Worm (Caenorhabditis elegans) whole organism, L4 larva: ENCODE data around the gene osm-9.

Experiments
- D1046.2 ChIP-seq: fragments of 200-800 bp; sonication (Bioruptor generic); IDR thresholded peaks from 2 replicates; pipeline ENCODE4 v1.3.6; 2022; ENCODE audit warnings: missing genetic modification characterization, missing compliant biosample characterization
- F10B5.3 ChIP-seq: sonication (generic microtip); optimal IDR thresholded peaks from 2 replicates; lab custom pipeline; 2016; ENCODE audit warnings: mild to moderate bottlenecking, missing genetic modification characterization, missing compliant biosample characterization
- F26F4.8 ChIP-seq: fragments of 200-800 bp; sonication (Bioruptor generic); conservative IDR thresholded peaks from 2 replicates; pipeline ENCODE4 v1.3.6; 2022; ENCODE audit warnings: missing genetic modification characterization, missing compliant biosample characterization
- F49E8.2 ChIP-seq: sonication (generic microtip); optimal IDR thresholded peaks from 2 replicates; lab custom pipeline; 2016; ENCODE audit warnings: missing compliant biosample characterization, mild to moderate bottlenecking, missing genetic modification characterization, borderline replicate concordance
- T26A8.4 ChIP-seq: fragments of 200-800 bp; sonication (Bioruptor generic); IDR thresholded peaks from 2 replicates; pipeline ENCODE4 v1.3.6; 2022; ENCODE audit warnings: missing genetic modification characterization, missing compliant biosample characterization
- Y48G9A.11 ChIP-seq: fragments of 200-800 bp; sonication (Bioruptor generic); IDR thresholded peaks from 2 replicates; pipeline ENCODE4 v1.3.6; 2022; ENCODE audit warnings: missing genetic modification reagents, missing genetic modification characterization, missing compliant biosample characterization
- ZK337.2 ChIP-seq: fragments of 200-800 bp; sonication (Bioruptor generic); IDR thresholded peaks from 2 replicates; pipeline ENCODE4 v1.3.6; 2022; ENCODE audit warnings: missing genetic modification reagents, missing genetic modification characterization, missing compliant biosample characterization
- aha-1 ChIP-seq: fragments of 150-350 bp; peaks from one replicate; lab custom pipeline; 2014; ENCODE audit warnings: missing biosample characterization, missing genetic modification characterization
- aly-2 ChIP-seq: sonication (generic microtip); optimal IDR thresholded peaks from 2 replicates; lab custom pipeline; 2018; ENCODE audit warnings: missing biosample characterization, missing genetic modification characterization
- arid-1 ChIP-seq: fragments of 200-800 bp; sonication (Bioruptor generic); conservative IDR thresholded peaks from 2 replicates; pipeline ENCODE4 v1.3.6; 2022; ENCODE audit warnings: missing genetic modification reagents, missing genetic modification characterization, missing compliant biosample characterization
- ceh-20 ChIP-seq: fragments of 200-800 bp; sonication (Bioruptor generic); IDR thresholded peaks from 2 replicates; pipeline ENCODE4 v1.3.6; 2022; ENCODE audit warnings: missing genetic modification reagents, missing genetic modification characterization, missing compliant biosample characterization
- ceh-28 ChIP-seq: fragments of 150-350 bp; optimal IDR thresholded peaks from 2 replicates; lab custom pipeline; 2014; ENCODE audit warnings: missing biosample characterization, missing genetic modification reagents, missing genetic modification characterization
- ceh-62 ChIP-seq: sonication (generic microtip); optimal IDR thresholded peaks from 2 replicates; lab custom pipeline; 2017; ENCODE audit warnings: missing biosample characterization, missing genetic modification characterization
- ces-1 ChIP-seq: fragments of 150-350 bp; sonication (generic microtip); optimal IDR thresholded peaks from 4 replicates; lab custom pipeline; 2014; ENCODE audit warnings: missing biosample characterization, missing genetic modification reagents, missing genetic modification characterization
- ctbp-1 ChIP-seq: fragments of 200-800 bp; sonication (Bioruptor generic); IDR thresholded peaks from 2 replicates; pipeline ENCODE4 v1.3.6; 2022; ENCODE audit warnings: missing genetic modification reagents, missing genetic modification characterization, missing compliant biosample characterization
- daf-16 ChIP-seq, 3 experiments: sonication (generic microtip); optimal IDR thresholded peaks; 2 replicates each; lab custom pipeline; 2016 to 2017; ENCODE audit warnings: missing genetic modification characterization in 3 of 3, missing genetic modification reagents in 3 of 3, mild to moderate bottlenecking in 2 of 3, missing compliant biosample characterization in 2 of 3, missing biosample characterization in 1 of 3, moderate library complexity in 1 of 3
- daf-19 ChIP-seq: fragments of 200-800 bp; sonication (Bioruptor generic); conservative IDR thresholded peaks from 2 replicates; pipeline ENCODE4 v1.3.6; 2022; ENCODE audit warnings: missing genetic modification characterization, missing compliant biosample characterization
- dmd-8 ChIP-seq: fragments of 200-800 bp; sonication (Bioruptor generic); IDR thresholded peaks from 2 replicates; pipeline ENCODE4 v1.3.6; 2022; ENCODE audit warnings: missing genetic modification characterization, missing compliant biosample characterization
- dpl-1 ChIP-seq: fragments of 150-350 bp; optimal IDR thresholded peaks from 2 replicates; lab custom pipeline; 2014; ENCODE audit warnings: missing biosample characterization, missing genetic modification reagents, missing genetic modification characterization
- dve-1 ChIP-seq: sonication (generic microtip); optimal IDR thresholded peaks from 2 replicates; lab custom pipeline; 2017; ENCODE audit warnings: antibody characterized with exemption, mild to moderate bottlenecking, missing genetic modification characterization, missing compliant biosample characterization; ENCODE audit not compliant: insufficient read depth
- egl-27 ChIP-seq: sonication (generic microtip); optimal IDR thresholded peaks from 3 replicates; lab custom pipeline; 2017; ENCODE audit warnings: missing biosample characterization, missing genetic modification reagents, missing genetic modification characterization
- egl-43 ChIP-seq: fragments of 200-800 bp; sonication (Bioruptor generic); IDR thresholded peaks from 2 replicates; pipeline ENCODE4 v1.3.6; 2022; ENCODE audit warnings: missing genetic modification reagents, missing genetic modification characterization, missing compliant biosample characterization
- hif-1 ChIP-seq, 2 experiments: sonication (generic microtip); optimal IDR thresholded peaks; 2 replicates each; lab custom pipeline; 2016 to 2017; ENCODE audit warnings: missing compliant biosample characterization in 2 of 2, missing genetic modification characterization in 2 of 2, missing genetic modification reagents in 2 of 2, missing genotype in 2 of 2, mild to moderate bottlenecking in 1 of 2
- hlh-11 ChIP-seq: fragments of 200-800 bp; sonication (Bioruptor generic); optimal IDR thresholded peaks from 2 replicates; lab custom pipeline; 2018; ENCODE audit warnings: mild to moderate bottlenecking, missing genetic modification characterization, missing compliant biosample characterization
- hlh-30 ChIP-seq: sonication (generic microtip); optimal IDR thresholded peaks from 2 replicates; lab custom pipeline; 2017; ENCODE audit warnings: antibody characterized with exemption, mild to moderate bottlenecking, missing genetic modification characterization, missing compliant biosample characterization; ENCODE audit not compliant: insufficient read depth
- lim-7 ChIP-seq: fragments of 200-800 bp; sonication (Bioruptor generic); IDR thresholded peaks from 2 replicates; pipeline ENCODE4 v1.3.6; 2022; ENCODE audit warnings: missing genetic modification characterization, missing compliant biosample characterization
- lin-29 ChIP-seq: fragments of 200-800 bp; sonication (Bioruptor generic); IDR thresholded peaks from 2 replicates; pipeline ENCODE4 v1.3.6; 2022; ENCODE audit warnings: missing genetic modification reagents, missing genetic modification characterization, missing compliant biosample characterization
- lin-38 ChIP-seq: fragments of 200-800 bp; sonication (Bioruptor generic); IDR thresholded peaks from 2 replicates; pipeline ENCODE4 v1.3.6; 2022; ENCODE audit warnings: missing genetic modification reagents, missing genetic modification characterization, missing compliant biosample characterization
- madf-5 ChIP-seq, 2 experiments: fragments of 200-800 bp; sonication (Bioruptor generic); IDR thresholded peaks; 2 replicates each; pipeline ENCODE4 v1.3.6; 2022; ENCODE audit warnings: missing compliant biosample characterization in 2 of 2, missing genetic modification characterization in 2 of 2
- mdl-1 ChIP-seq, 2 experiments: fragments of 150-350 bp in 1 of 2; sonication (generic microtip) in 1 of 2; optimal IDR thresholded peaks; 2 replicates each; lab custom pipeline; 2014 to 2017; ENCODE audit warnings: missing biosample characterization in 2 of 2, missing genetic modification characterization in 2 of 2
- mxl-3 ChIP-seq: fragments of 200-800 bp; sonication (Bioruptor generic); optimal IDR thresholded peaks from 2 replicates; lab custom pipeline; 2018; ENCODE audit warnings: mild to moderate bottlenecking, missing genetic modification characterization, missing compliant biosample characterization
- nhr-102 ChIP-seq: sonication (generic microtip); optimal IDR thresholded peaks from 2 replicates; lab custom pipeline; 2016; ENCODE audit warnings: mild to moderate bottlenecking, missing genetic modification characterization, moderate library complexity, missing compliant biosample characterization
- nhr-11 ChIP-seq: fragments of 150-350 bp; optimal IDR thresholded peaks from 2 replicates; lab custom pipeline; 2014; ENCODE audit warnings: missing biosample characterization, missing genetic modification characterization
- nhr-111 ChIP-seq: fragments of 200-800 bp; sonication (Bioruptor generic); optimal IDR thresholded peaks from 2 replicates; lab custom pipeline; 2018; ENCODE audit warnings: mild to moderate bottlenecking, missing genetic modification characterization, missing compliant biosample characterization
- nhr-48 ChIP-seq: sonication (generic microtip); optimal IDR thresholded peaks from 2 replicates; lab custom pipeline; 2016; ENCODE audit warnings: mild to moderate bottlenecking, missing genetic modification characterization, missing compliant biosample characterization
- nhr-6 ChIP-seq: fragments of 150-350 bp; optimal IDR thresholded peaks from 2 replicates; lab custom pipeline; 2014; ENCODE audit warnings: missing biosample characterization, missing genetic modification characterization
- pha-4 ChIP-seq, 2 experiments: fragments of 150-350 bp in 1 of 2; fragments of 200-800 bp in 1 of 2; sonication (Bioruptor generic) in 1 of 2; IDR thresholded peaks in 1 of 2; optimal IDR thresholded peaks in 1 of 2; 2 replicates each; pipeline versions ENCODE4 v1.3.6 to Lab custom; 2014 to 2022; ENCODE audit warnings: missing genetic modification characterization in 2 of 2, missing genetic modification reagents in 2 of 2, missing biosample characterization in 1 of 2, missing compliant biosample characterization in 1 of 2
- php-3 ChIP-seq: fragments of 200-800 bp; sonication (Bioruptor generic); IDR thresholded peaks from 2 replicates; pipeline ENCODE4 v1.3.6; 2022; ENCODE audit warnings: missing genetic modification reagents, missing genetic modification characterization, missing compliant biosample characterization
- pqm-1 ChIP-seq: sonication (generic microtip); optimal IDR thresholded peaks from 2 replicates; lab custom pipeline; 2017; ENCODE audit warnings: missing biosample characterization, missing genetic modification characterization
- sdz-12 ChIP-seq: fragments of 200-800 bp; sonication (Bioruptor generic); optimal IDR thresholded peaks from 2 replicates; lab custom pipeline; 2018; ENCODE audit warnings: mild to moderate bottlenecking, missing genetic modification characterization, missing compliant biosample characterization
- set-16 ChIP-seq: fragments of 200-800 bp; sonication (Bioruptor generic); IDR thresholded peaks from 2 replicates; pipeline ENCODE4 v1.3.6; 2022; ENCODE audit warnings: missing genetic modification reagents, missing genetic modification characterization, missing compliant biosample characterization
- snpc-1.2 ChIP-seq: fragments of 200-800 bp; sonication (Bioruptor generic); IDR thresholded peaks from 2 replicates; pipeline ENCODE4 v1.3.6; 2022; ENCODE audit warnings: missing genetic modification reagents, missing genetic modification characterization, missing compliant biosample characterization
- snpc-4 ChIP-seq: fragments of 150-350 bp; optimal IDR thresholded peaks from 2 replicates; lab custom pipeline; 2014; ENCODE audit warnings: missing biosample characterization, missing genetic modification characterization
- spr-1 ChIP-seq: sonication (generic microtip); optimal IDR thresholded peaks from 2 replicates; lab custom pipeline; 2016; ENCODE audit warnings: mild to moderate bottlenecking, missing genetic modification characterization, missing compliant biosample characterization
- tag-97 ChIP-seq: fragments of 200-800 bp; sonication (Bioruptor generic); IDR thresholded peaks from 2 replicates; pipeline ENCODE4 v1.3.6; 2022; ENCODE audit warnings: missing genetic modification characterization, missing compliant biosample characterization
- unc-39 ChIP-seq: sonication (generic microtip); optimal IDR thresholded peaks from 2 replicates; lab custom pipeline; 2017; ENCODE audit warnings: missing biosample characterization, missing genetic modification characterization
- vab-7 ChIP-seq: fragments of 200-800 bp; sonication (Bioruptor generic); IDR thresholded peaks from 2 replicates; pipeline ENCODE4 v1.3.6; 2022; ENCODE audit warnings: missing genetic modification reagents, missing genetic modification characterization, missing compliant biosample characterization

Gene osm-9

DNA sequence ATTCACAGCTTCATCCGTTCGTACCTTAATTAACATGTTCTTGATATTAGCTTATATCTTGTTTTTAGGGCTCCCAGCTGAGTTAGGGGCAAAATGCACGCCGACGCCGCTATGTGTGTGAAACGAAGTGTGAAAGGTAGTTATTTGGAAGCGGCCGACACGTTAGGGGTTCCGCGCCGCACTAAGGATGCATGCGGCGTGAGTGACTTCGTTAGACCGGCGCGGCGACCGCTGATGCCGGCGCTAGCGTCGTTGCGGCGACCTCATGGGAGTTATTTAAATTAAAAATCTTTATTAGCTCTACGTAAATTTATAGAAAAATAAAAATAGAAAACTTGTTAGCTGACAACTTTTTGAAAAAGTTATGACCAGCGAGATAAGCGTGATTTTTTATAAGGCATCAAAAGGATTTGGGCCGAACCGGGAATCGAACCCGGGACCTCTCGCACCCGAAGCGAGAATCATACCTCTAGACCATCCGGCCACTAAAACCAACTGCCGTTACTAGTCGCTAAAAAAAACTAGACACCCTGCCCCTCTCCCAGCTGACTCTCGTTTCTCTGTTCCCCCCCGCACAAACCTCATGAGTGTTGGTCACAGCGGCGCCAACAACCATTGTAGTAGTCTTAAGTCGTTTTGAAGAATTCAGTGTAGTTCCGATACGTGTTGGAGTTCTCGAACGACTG is 5.3 kb downstream of the osm-9 start (continued):
- TF ChIP-seq dpl-1 (GFP tag; lab: Kevin White, UChicago) (peak; percentile 38), dve-1 (tag; lab: Kevin White, UChicago) (no peak), tag-97 (GFP tag; lab: Robert Waterston, UW) (no peak), lin-38 (GFP tag; lab: Robert Waterston, UW) (peak; percentile 85), daf-16 (GFP tag; optimal IDR thresholded peaks at IDR 0.05; lab: Kevin White, UChicago) (peak; percentile 2 to 67), daf-16 (tag; optimal IDR thresholded peaks at IDR 0.05; lab: Kevin White, UChicago) (peak; percentile 41), sdz-12 (GFP tag; lab: Kevin White, UChicago) (peak; percentile 23), nhr-102 (tag; lab: Kevin White, UChicago) (peak; percentile 61), aha-1 (tag; lab: Kevin White, UChicago) (peak; percentile 70), nhr-48 (tag; lab: Kevin White, UChicago) (peak; percentile 45), spr-1 (tag; lab: Kevin White, UChicago) (peak; percentile 63), snpc-4 (no peak), php-3 (GFP tag; lab: Robert Waterston, UW) (no peak), F49E8.2 (tag; lab: Kevin White, UChicago) (peak; percentile 17), egl-27 (tag; lab: Kevin White, UChicago) (no peak), F26F4.8 (GFP tag; lab: Robert Waterston, UW) (peak; percentile 88), nhr-11 (tag; lab: Kevin White, UChicago) (no peak), hif-1 (tag; optimal IDR thresholded peaks at IDR 0.05; lab: Kevin White, UChicago) (peak in 1 of 2 experiments; percentile 15), mdl-1 (tag; optimal IDR thresholded peaks at IDR 0.05; lab: Kevin White, UChicago) (peak in 1 of 2 experiments; percentile 11), pqm-1 (no peak), ctbp-1 (GFP tag; lab: Robert Waterston, UW) (peak; percentile 86), unc-39 (tag; lab: Kevin White, UChicago) (no peak), nhr-111 (GFP tag; lab: Kevin White, UChicago) (peak; percentile 56), ceh-28 (tag; lab: Kevin White, UChicago) (no peak), ceh-62 (no peak), set-16 (peak; percentile 64), Y48G9A.11 (peak; percentile 55; the same call in 1 of the 2 replicates), egl-43 (GFP tag; lab: Robert Waterston, UW) (peak; percentile 93), arid-1 (GFP tag; lab: Robert Waterston, UW) (peak; percentile 68), lim-7 (GFP tag; lab: Robert Waterston, UW) (peak; percentile 90), pha-4 (GFP tag; IDR thresholded peaks at IDR 0.05; lab: Robert Waterston, UW) (peak; percentile 89), pha-4 (tag; optimal IDR thresholded peaks at IDR 0.05; lab: Kevin White, UChicago) (no peak), dmd-8 (peak; percentile 84), aly-2 (tag; lab: Kevin White, UChicago) (no peak), mxl-3 (GFP tag; lab: Kevin White, UChicago) (peak; percentile 13), snpc-1.2 (GFP tag; lab: Robert Waterston, UW) (peak; percentile 78; the same call in 1 of the 2 replicates), D1046.2 (GFP tag; lab: Robert Waterston, UW) (peak; percentile 63; the same call in 1 of the 2 replicates), hlh-11 (tag; lab: Kevin White, UChicago) (peak; percentile 72)

DNA sequence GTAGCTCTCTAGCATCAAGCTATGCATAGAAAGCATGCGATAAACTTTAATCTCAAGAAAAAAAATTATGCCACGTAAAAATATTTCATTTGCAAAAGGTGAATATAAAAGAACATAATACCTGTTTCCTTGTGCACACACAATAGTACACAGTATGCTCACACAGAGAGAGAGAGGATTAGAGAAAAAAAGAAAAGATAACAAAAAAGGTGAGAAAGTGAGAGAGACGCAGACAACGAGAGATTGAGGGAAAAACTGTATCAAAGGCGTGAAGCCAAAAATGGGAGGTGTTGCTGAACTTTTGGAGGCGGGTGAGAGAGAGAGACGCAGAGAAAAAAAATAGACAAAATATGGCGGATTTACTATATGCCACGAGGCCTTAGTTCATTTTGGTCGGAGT is 8.9 kb downstream of the osm-9 start:
- TF ChIP-seq lim-7 (GFP tag; lab: Robert Waterston, UW) = no peak
- TF ChIP-seq nhr-6 (tag; lab: Kevin White, UChicago) = peak; percentile 86
- no peak for TF ChIP-seq daf-19 (GFP tag; lab: Robert Waterston, UW)
- TF ChIP-seq ZK337.2 (GFP tag; lab: Robert Waterston, UW) = no peak
- no peak for TF ChIP-seq pha-4 (GFP tag; IDR thresholded peaks at IDR 0.05; lab: Robert Waterston, UW)
- peak; percentile 63 for TF ChIP-seq pha-4 (tag; optimal IDR thresholded peaks at IDR 0.05; lab: Kevin White, UChicago)
- TF ChIP-seq madf-5 (GFP tag; IDR thresholded peaks at IDR 0.05; lab: Robert Waterston, UW) = no peak
- no peak for TF ChIP-seq snpc-1.2 (GFP tag; lab: Robert Waterston, UW)
- peak; percentile 25 for TF ChIP-seq nhr-48 (tag; lab: Kevin White, UChicago)
- TF ChIP-seq hlh-11 (tag; lab: Kevin White, UChicago) = peak; percentile 63
- peak; percentile 36; the same call in 1 of the 2 replicates for TF ChIP-seq T26A8.4 (GFP tag; lab: Robert Waterston, UW)
- TF ChIP-seq hlh-30 = peak; percentile 26
- TF ChIP-seq ces-1 (GFP tag; lab: Kevin White, UChicago) = no peak
- no peak for TF ChIP-seq vab-7
- TF ChIP-seq lin-29 (GFP tag; lab: Robert Waterston, UW) = no peak
- no peak for TF ChIP-seq ceh-20 (GFP tag; lab: Robert Waterston, UW)
- TF ChIP-seq F10B5.3 (tag; lab: Kevin White, UChicago) = peak; percentile 47
- TF ChIP-seq daf-16 (GFP tag; optimal IDR thresholded peaks at IDR 0.05; lab: Kevin White, UChicago) = no peak
- peak; percentile 76 for TF ChIP-seq daf-16 (tag; optimal IDR thresholded peaks at IDR 0.05; lab: Kevin White, UChicago)
